Fruit fly (Drosophila melanogaster) S2 (cell line): ENCODE results near the gene CG13708.

Experiments used
- CG8478 ChIP-seq: fragments of >200 bp; optimal IDR thresholded peaks from 2 replicates; lab custom pipeline; 2018
- CTCF ChIP-seq, 2 experiments: fragments of >200 bp; optimal IDR thresholded peaks; 2 replicates each; lab custom pipeline; 2018

Gene CG13708

dm6 chr3L:4833491-4833890 is at the start of gene CG13708:
Gene CG13708, minus strand, starts transcription at chr3L:4833591.
- TF ChIP-seq CTCF (optimal IDR thresholded peaks at IDR 0.05; lab: Kevin White, UChicago) (no peak), CG8478 (lab: Kevin White, UChicago) (no peak)

- no peak for TF ChIP-seq CTCF (optimal IDR thresholded peaks at IDR 0.05; lab: Kevin White, UChicago)
- no peak for TF ChIP-seq CG8478 (lab: Kevin White, UChicago)
Observed at dm6 chr3L:4860969-4861368, 27.6 kb upstream of the CG13708 start, which contains the start of gene Dnah3. Gene Dnah3, plus strand, starts transcription at chr3L:4861269.

DNA sequence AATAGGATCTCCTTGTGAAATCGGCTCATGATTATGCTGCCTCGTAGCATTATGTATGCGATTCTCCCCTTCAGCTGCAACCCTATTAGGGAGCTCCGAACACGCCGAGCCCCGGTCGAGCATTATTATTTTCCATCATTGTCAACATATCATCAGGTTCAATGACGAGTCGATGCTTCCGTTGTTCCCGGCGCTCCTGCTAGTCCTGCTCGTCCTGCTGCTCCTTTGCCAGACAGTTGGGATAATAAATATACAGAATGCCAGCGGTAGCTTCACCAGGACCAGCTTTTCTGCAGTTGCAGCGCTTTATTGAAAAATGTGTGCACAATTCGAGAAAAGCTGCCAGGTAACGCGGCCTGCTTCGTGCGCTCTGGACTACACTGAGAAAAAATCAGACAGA is 27.0 kb upstream of the CG13708 start, which contains the start of gene CG32235:
TSS of gene CG32235 (minus strand) at position 101 of the 400 bp plus-strand sequence.
- TF ChIP-seq CTCF (optimal IDR thresholded peaks at IDR 0.05; lab: Kevin White, UChicago) (no peak), CG8478 (lab: Kevin White, UChicago) (no peak)

DNA sequence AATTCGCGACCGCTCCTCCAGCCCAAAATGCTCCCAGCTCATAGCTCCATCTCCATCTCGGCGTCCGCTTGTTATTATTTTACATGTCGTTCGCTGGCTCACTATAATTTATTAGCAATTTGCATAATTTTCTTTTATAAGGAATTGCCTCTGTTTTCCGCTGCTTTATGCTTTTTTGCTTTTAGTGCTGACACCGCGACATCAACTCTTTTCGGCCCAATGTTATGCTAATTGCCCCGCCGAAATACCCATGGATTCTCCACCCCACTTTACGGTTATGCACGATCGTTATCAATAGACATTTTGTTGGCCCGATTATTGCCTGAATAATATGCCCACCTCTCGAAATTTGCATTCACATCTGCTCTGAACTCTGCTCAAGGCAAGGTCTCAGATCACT is 21.8 kb upstream of the CG13708 start:
- no peak for TF ChIP-seq CG8478 (lab: Kevin White, UChicago)

DNA sequence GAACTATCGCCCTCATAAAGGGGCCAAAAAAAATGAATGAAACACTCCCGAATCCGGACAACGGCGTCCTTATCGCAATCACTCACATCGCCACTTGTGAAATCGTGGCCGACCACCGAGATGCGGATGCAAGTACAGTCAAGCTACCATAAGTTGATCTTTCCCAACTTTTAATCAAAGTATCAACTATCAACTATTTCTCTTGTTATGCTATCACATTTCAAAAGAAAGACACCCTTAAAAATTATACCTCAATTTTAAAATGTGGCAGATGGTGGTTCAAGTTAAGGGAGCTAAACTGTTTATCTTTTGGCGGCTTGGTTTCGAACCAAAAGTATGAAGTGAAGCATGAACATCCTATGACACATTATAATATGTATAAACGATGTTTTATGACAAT is 20.8 kb upstream of the CG13708 start:
- TF ChIP-seq CG8478 (lab: Kevin White, UChicago) (no peak), CTCF (optimal IDR thresholded peaks at IDR 0.05; lab: Kevin White, UChicago) (no peak)

dm6 chr3L:4853070-4853469 is 19.7 kb upstream of the CG13708 start:
- TF ChIP-seq CG8478 (lab: Kevin White, UChicago) (no peak), CTCF (optimal IDR thresholded peaks at IDR 0.05; lab: Kevin White, UChicago) (no peak)

- no peak for TF ChIP-seq CTCF (optimal IDR thresholded peaks at IDR 0.05; lab: Kevin White, UChicago)
- no peak for TF ChIP-seq CG8478 (lab: Kevin White, UChicago)
Observed at dm6 chr3L:4852411-4853050, 19.1 kb upstream of the CG13708 start, which contains the start of gene CG32237. Gene CG32237, minus strand, starts transcription at chr3L:4852461.

- TF ChIP-seq CTCF (optimal IDR thresholded peaks at IDR 0.05; lab: Kevin White, UChicago) (no peak), CG8478 (lab: Kevin White, UChicago) (no peak)
Observed at dm6 chr3L:4848066-4848465, 14.7 kb upstream of the CG13708 start.

- TF ChIP-seq CTCF (optimal IDR thresholded peaks at IDR 0.05; lab: Kevin White, UChicago) (no peak), CG8478 (lab: Kevin White, UChicago) (no peak)
Observed at dm6 chr3L:4844792-4845191, 11.4 kb upstream of the CG13708 start.

dm6 chr3L:4843428-4843827 is 10.0 kb upstream of the CG13708 start:
- TF ChIP-seq CTCF (optimal IDR thresholded peaks at IDR 0.05; lab: Kevin White, UChicago) (no peak), CG8478 (lab: Kevin White, UChicago) (no peak)

- TF ChIP-seq CTCF (optimal IDR thresholded peaks at IDR 0.05; lab: Kevin White, UChicago) (no peak), CG8478 (lab: Kevin White, UChicago) (no peak)
Observed at dm6 chr3L:4842710-4843109, 9.3 kb upstream of the CG13708 start.

dm6 chr3L:4840039-4840939 is 6.9 kb upstream of the CG13708 start, which contains the start of gene CG13707:
Gene CG13707, minus strand, starts transcription at chr3L:4840108.
- TF ChIP-seq CG8478 (lab: Kevin White, UChicago), result no peak
- peak; percentile 55 to 77 for TF ChIP-seq CTCF (optimal IDR thresholded peaks at IDR 0.05; lab: Kevin White, UChicago)

- TF ChIP-seq CG8478 (lab: Kevin White, UChicago) (no peak), CTCF (optimal IDR thresholded peaks at IDR 0.05; lab: Kevin White, UChicago) (no peak)
Observed at dm6 chr3L:4836353-4836752, 3.0 kb upstream of the CG13708 start.

DNA sequence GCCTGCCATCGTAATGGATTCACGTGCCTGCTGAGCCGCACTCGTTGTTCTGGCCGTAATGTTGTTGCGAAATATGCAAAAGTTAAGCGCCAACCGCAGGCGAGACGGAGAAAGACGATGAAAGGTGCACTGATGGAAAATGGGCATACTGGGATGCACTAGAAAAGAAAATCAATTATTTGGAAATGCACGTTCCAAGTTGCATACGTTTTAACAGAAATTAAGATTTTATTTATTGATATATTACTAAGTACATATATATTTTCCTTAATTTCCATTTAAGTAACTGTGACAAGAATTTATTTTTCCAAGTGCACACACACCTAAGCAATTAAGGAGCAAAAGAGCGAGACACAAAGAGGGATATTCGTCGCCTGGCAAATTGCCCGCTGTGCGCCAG is 1.6 kb upstream of the CG13708 start:
- TF ChIP-seq CTCF (optimal IDR thresholded peaks at IDR 0.05; lab: Kevin White, UChicago) (no peak), CG8478 (lab: Kevin White, UChicago) (no peak)

DNA sequence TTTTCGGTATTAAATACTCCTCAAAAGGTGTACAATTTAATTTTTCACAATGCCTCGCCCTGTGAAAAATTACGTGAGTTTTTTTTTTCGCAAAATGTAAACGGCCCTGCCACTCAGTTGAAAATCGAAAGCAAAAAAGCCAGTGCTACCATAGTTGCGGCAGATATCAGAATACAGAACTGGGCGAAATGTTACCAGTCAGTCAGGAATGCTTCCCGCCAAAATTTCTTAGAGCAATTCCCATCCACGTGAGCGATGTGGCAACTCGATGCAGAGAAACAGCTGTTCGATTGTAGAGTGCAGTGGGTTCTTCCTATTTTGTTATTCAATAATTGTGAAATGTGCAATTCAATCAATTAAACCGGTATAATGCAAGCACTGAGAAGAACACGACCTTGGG is 7.8 kb downstream of the CG13708 start, which contains the start of the genes Dhc64C and LeuRS-m:
TSS of gene Dhc64C (minus strand) at position 104 of the 400 bp plus-strand sequence.
TSS of gene LeuRS-m (plus strand) at position 270 of the 400 bp plus-strand sequence.
- peak; percentile 45 to 54 for TF ChIP-seq CTCF (optimal IDR thresholded peaks at IDR 0.05; lab: Kevin White, UChicago)
- TF ChIP-seq CG8478 (lab: Kevin White, UChicago), result no peak
